Worm (Caenorhabditis elegans): ENCODE results near the gene cwp-3.
A peak's percentile ranks its signal among the peaks of the same experiment; 100 is the strongest.

The cwp-3 gene

DNA sequence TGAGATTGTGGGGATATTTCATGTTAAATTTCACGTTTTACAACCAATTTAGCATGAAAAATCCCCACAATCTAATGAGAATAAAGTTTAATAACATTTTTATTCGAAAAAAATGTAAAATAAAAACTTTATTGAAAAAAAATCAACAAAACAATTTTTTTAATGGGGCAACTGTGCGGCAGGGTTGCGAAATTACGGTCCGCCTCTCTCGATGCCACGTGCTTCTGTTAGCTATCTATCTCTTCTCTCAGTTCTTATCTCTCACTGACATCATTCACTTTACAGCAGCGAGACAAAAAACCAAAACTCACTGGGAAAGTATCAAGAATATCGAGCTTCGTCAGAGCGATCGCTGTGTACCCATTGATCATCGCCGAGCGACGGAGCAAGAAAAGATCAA, 22.0 kb upstream of the cwp-3 start:
- TF ChIP-seq tbx-11 (GFP tag; IDR thresholded peaks at IDR 0.05) (no peak), hmbx-1 (tag; optimal IDR thresholded peaks at IDR 0.05) (no peak), pes-1 (GFP tag; IDR thresholded peaks at IDR 0.05) (no peak), aly-1 (tag; optimal IDR thresholded peaks at IDR 0.05) (no peak), hnd-1 (tag; optimal IDR thresholded peaks at IDR 0.05) (no peak), ceh-13 (GFP tag; optimal IDR thresholded peaks at IDR 0.05) (no peak), ama-1 (optimal IDR thresholded peaks at IDR 0.05) (no peak), tra-4 (tag; optimal IDR thresholded peaks at IDR 0.05) (no peak), ceh-36 (tag; optimal IDR thresholded peaks at IDR 0.05) (no peak), F13C5.2 (tag; optimal IDR thresholded peaks at IDR 0.05) (no peak), flt-1 (GFP tag; IDR thresholded peaks at IDR 0.05) (no peak), scrt-1 (GFP tag; IDR thresholded peaks at IDR 0.05) (no peak)

DNA sequence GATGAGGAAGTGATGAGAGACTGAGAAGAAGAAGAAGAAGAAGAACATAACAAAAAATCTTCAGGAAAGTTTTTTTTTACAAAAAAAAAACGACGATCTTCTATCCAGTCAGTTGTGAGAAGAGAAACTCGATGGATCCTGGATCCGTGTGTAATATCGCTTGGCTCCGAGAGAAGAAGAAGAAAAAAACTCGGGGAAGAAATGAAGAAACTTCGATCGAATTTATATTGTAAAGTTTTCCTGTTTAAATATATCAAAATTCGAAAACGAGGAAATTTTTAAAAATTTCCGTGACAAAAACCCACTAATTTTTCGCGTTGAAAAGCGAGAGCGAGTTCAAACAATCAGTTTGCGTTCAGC, 19.3 kb upstream of the cwp-3 start, which contains the start of gene adss-1:
TSS of gene adss-1 (minus strand) at position 101 of the 360 bp plus-strand sequence.
- TF ChIP-seq B0310.2 (tag; optimal IDR thresholded peaks at IDR 0.05): no peak
- TF ChIP-seq F13C5.2 (tag; optimal IDR thresholded peaks at IDR 0.05): no peak
- no peak for TF ChIP-seq ceh-36 (tag; optimal IDR thresholded peaks at IDR 0.05)
- no peak for TF ChIP-seq tbx-11 (GFP tag; IDR thresholded peaks at IDR 0.05)
- TF ChIP-seq hmbx-1 (tag; optimal IDR thresholded peaks at IDR 0.05): no peak
- TF ChIP-seq sea-1 (GFP tag; conservative IDR thresholded peaks at IDR 0.05): no peak
- TF ChIP-seq ceh-13 (GFP tag; optimal IDR thresholded peaks at IDR 0.05): no peak
- TF ChIP-seq ama-1 (optimal IDR thresholded peaks at IDR 0.05): no peak
- no peak for TF ChIP-seq pes-1 (GFP tag; IDR thresholded peaks at IDR 0.05)
- no peak for TF ChIP-seq flt-1 (GFP tag; IDR thresholded peaks at IDR 0.05)
- no peak for TF ChIP-seq hnd-1 (tag; optimal IDR thresholded peaks at IDR 0.05)
- no peak for TF ChIP-seq tra-4 (tag; optimal IDR thresholded peaks at IDR 0.05)
- no peak for TF ChIP-seq hmg-4 (GFP tag; optimal IDR thresholded peaks at IDR 0.05)

DNA sequence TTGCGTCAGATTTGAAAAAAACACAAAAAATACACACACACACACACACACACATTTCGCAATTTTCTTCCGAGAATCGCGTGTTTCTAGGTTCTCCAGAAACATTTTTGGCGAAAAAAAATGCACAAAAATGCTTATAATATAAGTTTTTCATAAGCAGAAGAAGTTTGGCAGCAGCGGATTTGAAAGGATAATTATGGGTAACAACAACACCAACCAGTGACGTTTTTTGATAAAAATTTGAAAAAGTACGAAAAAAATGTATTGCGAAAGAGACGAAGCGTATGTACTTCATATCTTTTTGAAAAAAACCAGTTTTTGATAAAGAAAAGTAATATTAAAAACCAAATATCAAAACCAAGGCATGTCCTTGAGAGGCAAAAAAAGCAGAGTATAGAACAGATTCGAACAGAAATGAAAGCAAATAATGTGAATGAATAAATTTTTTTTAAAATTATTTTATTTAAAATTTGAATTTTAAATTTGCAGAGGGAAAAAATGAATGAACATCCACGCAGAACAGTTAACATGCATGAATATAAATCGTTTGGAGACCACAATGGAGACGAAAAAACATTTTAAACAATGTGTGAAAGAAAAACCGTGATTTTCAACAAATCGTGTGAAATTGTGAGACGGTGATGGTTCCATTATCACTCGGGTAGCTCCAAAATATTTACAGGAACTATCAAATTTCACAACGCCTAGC, 18.8 kb upstream of the cwp-3 start:
- TF ChIP-seq sea-1 (GFP tag; conservative IDR thresholded peaks at IDR 0.05): no peak
- TF ChIP-seq ama-1 (optimal IDR thresholded peaks at IDR 0.05): peak; percentile 27

DNA sequence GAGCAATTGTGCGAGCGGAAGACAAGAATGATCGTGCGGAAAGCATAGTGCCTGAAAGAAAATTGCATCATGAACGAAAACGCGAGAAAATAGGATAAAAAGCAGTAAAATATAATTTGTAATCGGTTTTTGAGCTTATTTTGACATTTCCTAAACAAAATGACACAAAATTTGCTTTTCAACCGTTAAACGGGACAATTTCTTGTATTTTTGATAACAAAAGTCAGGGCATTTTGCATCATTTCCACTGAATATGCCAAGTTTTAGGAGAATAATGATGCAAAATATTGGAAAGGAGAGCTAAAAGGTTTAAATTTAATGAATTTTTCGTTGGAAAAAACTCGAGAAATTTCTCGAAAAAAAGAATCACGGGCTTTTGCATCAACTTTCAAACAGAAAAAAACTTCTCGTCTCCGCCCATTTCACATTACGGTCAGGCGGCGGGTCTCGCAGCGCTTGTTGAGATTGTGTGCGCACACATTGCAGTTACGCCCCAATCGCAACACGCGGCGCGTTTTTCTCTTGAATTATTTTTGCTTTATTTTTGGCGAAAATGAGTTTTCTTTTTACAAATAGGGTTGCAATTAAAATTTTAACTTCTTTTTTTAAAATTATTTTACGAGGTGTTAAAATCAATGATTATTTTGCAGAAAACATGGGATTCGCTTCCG, 15.8 kb upstream of the cwp-3 start, which contains the start of the genes hsp-6 and C37H5.5:
TSS of gene hsp-6 (minus strand) at position 51 of the 671 bp plus-strand sequence.
TSS of gene C37H5.5 (plus strand) at position 651 of the 671 bp plus-strand sequence.
- no peak for TF ChIP-seq ceh-13 (GFP tag; optimal IDR thresholded peaks at IDR 0.05)
- no peak for TF ChIP-seq hmbx-1 (tag; optimal IDR thresholded peaks at IDR 0.05)
- TF ChIP-seq F13C5.2 (tag; optimal IDR thresholded peaks at IDR 0.05): peak; percentile 57
- no peak for TF ChIP-seq ets-7 (tag; optimal IDR thresholded peaks at IDR 0.05)
- TF ChIP-seq sea-1 (GFP tag; conservative IDR thresholded peaks at IDR 0.05): no peak
- TF ChIP-seq ama-1 (optimal IDR thresholded peaks at IDR 0.05): no peak
- no peak for TF ChIP-seq aly-1 (tag; optimal IDR thresholded peaks at IDR 0.05)
- TF ChIP-seq hmg-4 (GFP tag; optimal IDR thresholded peaks at IDR 0.05): peak; percentile 25
- no peak for TF ChIP-seq ceh-36 (tag; optimal IDR thresholded peaks at IDR 0.05)
- no peak for TF ChIP-seq hnd-1 (tag; optimal IDR thresholded peaks at IDR 0.05)
- TF ChIP-seq B0310.2 (tag; optimal IDR thresholded peaks at IDR 0.05): no peak
- no peak for TF ChIP-seq tra-4 (tag; optimal IDR thresholded peaks at IDR 0.05)
- no peak for TF ChIP-seq tbx-11 (GFP tag; IDR thresholded peaks at IDR 0.05)
- TF ChIP-seq flt-1 (GFP tag; IDR thresholded peaks at IDR 0.05): 0 out of 2 replicates have a peak, but pooled peaks have one; percentile 7
- TF ChIP-seq pes-1 (GFP tag; IDR thresholded peaks at IDR 0.05): peak; percentile 63; the same call in 1 of the 2 replicates
- no peak; the same call in 1 of the 2 replicates for TF ChIP-seq tbx-37 (GFP tag; conservative IDR thresholded peaks at IDR 0.05)
- TF ChIP-seq scrt-1 (GFP tag; IDR thresholded peaks at IDR 0.05): no peak

DNA sequence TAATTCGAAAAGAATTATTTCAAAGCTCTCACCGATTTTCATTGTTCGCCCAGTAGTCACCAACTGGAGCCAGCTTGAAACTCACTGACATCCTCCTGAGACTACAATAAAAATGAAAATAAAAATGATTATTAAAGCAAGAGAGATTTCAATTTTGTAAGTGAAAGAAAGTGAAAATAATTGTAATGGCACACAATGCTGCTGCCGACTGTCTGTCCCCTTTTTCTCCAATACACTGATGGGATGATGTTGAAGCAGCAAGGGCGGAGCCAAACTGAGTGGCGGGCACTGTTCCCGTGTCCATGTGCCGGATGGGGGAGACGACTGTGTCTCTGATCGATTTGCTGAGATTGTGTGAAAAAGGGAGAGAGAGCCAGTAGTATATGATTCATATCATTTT, 8.4 kb upstream of the cwp-3 start, which contains the start of gene C37H5.14:
TSS of gene C37H5.14 (minus strand) at position 101 of the 400 bp plus-strand sequence.
- no peak for TF ChIP-seq tra-4 (tag; optimal IDR thresholded peaks at IDR 0.05)
- TF ChIP-seq aly-1 (tag; optimal IDR thresholded peaks at IDR 0.05): no peak
- no peak for TF ChIP-seq pes-1 (GFP tag; IDR thresholded peaks at IDR 0.05)
- no peak for TF ChIP-seq tbx-37 (GFP tag; conservative IDR thresholded peaks at IDR 0.05)
- no peak for TF ChIP-seq hmg-4 (GFP tag; optimal IDR thresholded peaks at IDR 0.05)
- no peak for TF ChIP-seq hmbx-1 (tag; optimal IDR thresholded peaks at IDR 0.05)
- no peak for TF ChIP-seq tbx-11 (GFP tag; IDR thresholded peaks at IDR 0.05)
- no peak for TF ChIP-seq ceh-36 (tag; optimal IDR thresholded peaks at IDR 0.05)
- no peak for TF ChIP-seq ceh-13 (GFP tag; optimal IDR thresholded peaks at IDR 0.05)
- no peak for TF ChIP-seq ama-1 (optimal IDR thresholded peaks at IDR 0.05)

DNA sequence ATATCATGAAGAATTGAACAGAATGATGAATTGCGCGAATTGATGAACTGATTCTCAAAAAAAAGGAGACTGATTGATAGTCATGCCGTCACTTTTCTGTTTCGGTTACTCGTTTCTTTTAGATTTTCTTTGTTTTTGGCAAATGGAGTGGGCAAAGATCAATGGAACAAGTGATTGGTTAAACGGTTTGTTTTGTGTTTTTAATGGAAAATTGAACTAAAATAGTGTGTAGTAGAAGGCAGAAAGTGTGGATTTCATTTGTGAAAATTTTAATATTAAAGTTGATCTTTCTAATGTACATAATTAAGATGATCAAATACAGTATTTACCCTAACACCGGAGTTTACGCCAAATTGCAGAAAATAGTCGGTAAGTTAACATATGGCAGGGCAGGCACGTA, 2.7 kb upstream of the cwp-3 start, which contains the start of gene nas-9:
TSS of gene nas-9 (minus strand) at position 101 of the 400 bp plus-strand sequence.
- no peak for TF ChIP-seq ceh-13 (GFP tag; optimal IDR thresholded peaks at IDR 0.05)
- no peak for TF ChIP-seq tbx-11 (GFP tag; IDR thresholded peaks at IDR 0.05)
- no peak for TF ChIP-seq flt-1 (GFP tag; IDR thresholded peaks at IDR 0.05)
- TF ChIP-seq ceh-36 (tag; optimal IDR thresholded peaks at IDR 0.05): no peak
- TF ChIP-seq tbx-37 (GFP tag; conservative IDR thresholded peaks at IDR 0.05): no peak
- TF ChIP-seq pes-1 (GFP tag; IDR thresholded peaks at IDR 0.05): no peak

DNA sequence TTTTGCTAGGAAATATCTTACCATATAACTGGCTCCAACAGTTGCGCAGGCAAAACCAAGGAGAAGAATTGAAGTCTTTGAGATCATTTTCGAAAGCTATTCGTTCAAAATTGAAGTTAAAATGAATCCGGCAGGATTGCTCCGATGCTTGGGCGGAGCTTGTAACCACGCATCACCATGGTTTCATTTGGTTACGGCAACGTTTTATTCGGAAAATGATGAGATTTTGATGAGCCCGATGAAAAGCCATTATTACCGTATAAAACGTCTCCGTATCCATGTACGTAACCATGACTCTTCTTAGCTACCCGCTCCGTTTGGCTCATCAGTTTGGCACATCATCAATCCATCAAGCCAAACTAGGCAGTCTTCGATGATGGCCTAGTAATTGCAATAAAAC, 1.5 kb upstream of the cwp-3 start, which contains the start of gene cwp-1:
TSS of gene cwp-1 (minus strand) at position 101 of the 400 bp plus-strand sequence.
- TF ChIP-seq ama-1 (optimal IDR thresholded peaks at IDR 0.05) (no peak), F13C5.2 (tag; optimal IDR thresholded peaks at IDR 0.05) (no peak), sea-1 (GFP tag; conservative IDR thresholded peaks at IDR 0.05) (no peak), pes-1 (GFP tag; IDR thresholded peaks at IDR 0.05) (no peak), hnd-1 (tag; optimal IDR thresholded peaks at IDR 0.05) (no peak), hmbx-1 (tag; optimal IDR thresholded peaks at IDR 0.05) (no peak), aly-1 (tag; optimal IDR thresholded peaks at IDR 0.05) (no peak), B0310.2 (tag; optimal IDR thresholded peaks at IDR 0.05) (no peak)

Data from whole organism, early embryonic.